Worm (Caenorhabditis elegans) whole organism, mixed stage, embryonic: ENCODE measurements around the gene vit-1.

Experiments used
- blmp-1 ChIP-seq: fragments of 150-350 bp; optimal IDR thresholded peaks from 2 replicates; lab custom pipeline; 2014; ENCODE audit warnings: missing biosample characterization, missing genetic modification characterization
- ceh-39 ChIP-seq: fragments of 150-350 bp; optimal IDR thresholded peaks from 2 replicates; lab custom pipeline; 2014; ENCODE audit warnings: missing biosample characterization, missing genetic modification characterization
- ceh-43 ChIP-seq: fragments of 200-800 bp; sonication (Bioruptor generic); optimal IDR thresholded peaks from 2 replicates; lab custom pipeline; 2018; ENCODE audit warnings: mild to moderate bottlenecking, missing genetic modification characterization, moderate library complexity, missing compliant biosample characterization
- ces-1 ChIP-seq: fragments of 150-350 bp; optimal IDR thresholded peaks from 2 replicates; lab custom pipeline; 2014; ENCODE audit warnings: missing biosample characterization, missing genetic modification reagents, missing genetic modification characterization
- cnd-1 ChIP-seq: fragments of 200-800 bp; sonication (Bioruptor generic); optimal IDR thresholded peaks from 2 replicates; lab custom pipeline; 2018; ENCODE audit warnings: mild to moderate bottlenecking, missing genetic modification characterization, missing compliant biosample characterization
- drap-1 ChIP-seq: fragments of 200-800 bp; sonication (Bioruptor generic); optimal IDR thresholded peaks from 3 replicates; lab custom pipeline; 2018; ENCODE audit warnings: mild to moderate bottlenecking, missing genetic modification characterization, missing compliant biosample characterization
- elt-1 ChIP-seq: sonication (generic microtip); optimal IDR thresholded peaks from 2 replicates; lab custom pipeline; 2017; ENCODE audit warnings: missing genetic modification characterization, mild to moderate bottlenecking, missing compliant biosample characterization, antibody characterized with exemption, moderate library complexity, borderline replicate concordance; ENCODE audit not compliant: insufficient read depth
- elt-3 ChIP-seq: fragments of 150-350 bp; optimal IDR thresholded peaks from 2 replicates; lab custom pipeline; 2014; ENCODE audit warnings: missing biosample characterization, missing genetic modification characterization
- flh-1 ChIP-seq: fragments of 200-800 bp; sonication (Bioruptor generic); optimal IDR thresholded peaks from 2 replicates; lab custom pipeline; 2018; ENCODE audit warnings: mild to moderate bottlenecking, missing genetic modification characterization, moderate library complexity, missing compliant biosample characterization
- ham-2 ChIP-seq: fragments of 200-800 bp; sonication (Bioruptor generic); optimal IDR thresholded peaks from 2 replicates; lab custom pipeline; 2018; ENCODE audit warnings: mild to moderate bottlenecking, missing genetic modification characterization, missing compliant biosample characterization
- hlh-1 ChIP-seq: fragments of 150-350 bp; optimal IDR thresholded peaks from 2 replicates; lab custom pipeline; 2014; ENCODE audit warnings: missing biosample characterization, missing genetic modification reagents, missing genetic modification characterization
- lin-13 ChIP-seq: fragments of 150-350 bp; optimal IDR thresholded peaks from 2 replicates; lab custom pipeline; 2014; ENCODE audit warnings: missing biosample characterization, missing genetic modification characterization
- lin-32 ChIP-seq: fragments of 200-800 bp; sonication (Bioruptor generic); optimal IDR thresholded peaks from 2 replicates; lab custom pipeline; 2018; ENCODE audit warnings: mild to moderate bottlenecking, missing genetic modification characterization, missing compliant biosample characterization
- lsy-2 ChIP-seq: fragments of 150-350 bp; optimal IDR thresholded peaks from 2 replicates; lab custom pipeline; 2014; ENCODE audit warnings: missing biosample characterization, missing genetic modification characterization
- mab-5 ChIP-seq: fragments of 150-350 bp; optimal IDR thresholded peaks from 2 replicates; lab custom pipeline; 2014; ENCODE audit warnings: missing biosample characterization, missing genetic modification characterization
- mep-1 ChIP-seq: fragments of 150-350 bp; optimal IDR thresholded peaks from 2 replicates; lab custom pipeline; 2017; ENCODE audit warnings: missing biosample characterization, missing genetic modification reagents, missing genetic modification characterization, inconsistent platforms
- mls-2 ChIP-seq: sonication (generic microtip); optimal IDR thresholded peaks from 2 replicates; lab custom pipeline; 2016; ENCODE audit warnings: mild to moderate bottlenecking, missing genetic modification characterization, moderate library complexity, missing compliant biosample characterization
- nhr-12 ChIP-seq: fragments of 150-350 bp; optimal IDR thresholded peaks from 2 replicates; lab custom pipeline; 2014; ENCODE audit warnings: missing biosample characterization, missing genetic modification characterization
- nhr-2 ChIP-seq: fragments of 150-350 bp; optimal IDR thresholded peaks from 2 replicates; lab custom pipeline; 2014; ENCODE audit warnings: missing biosample characterization, missing genetic modification characterization
- nhr-237 ChIP-seq: fragments of 150-350 bp; optimal IDR thresholded peaks from 2 replicates; lab custom pipeline; 2014; ENCODE audit warnings: missing biosample characterization, missing genetic modification characterization
- nhr-28 ChIP-seq: fragments of 150-350 bp; optimal IDR thresholded peaks from 2 replicates; lab custom pipeline; 2014; ENCODE audit warnings: missing biosample characterization, missing genetic modification characterization
- nhr-76 ChIP-seq: sonication (generic microtip); optimal IDR thresholded peaks from 2 replicates; lab custom pipeline; 2017; ENCODE audit warnings: missing biosample characterization, missing genetic modification characterization
- snpc-4 ChIP-seq: fragments of 150-350 bp; optimal IDR thresholded peaks from 2 replicates; lab custom pipeline; 2014; ENCODE audit warnings: missing biosample characterization, missing genetic modification characterization
- sptf-1 ChIP-seq: sonication (generic microtip); optimal IDR thresholded peaks from 2 replicates; lab custom pipeline; 2017; ENCODE audit warnings: mild to moderate bottlenecking, missing genetic modification characterization, moderate library complexity, missing compliant biosample characterization
- tbx-8 ChIP-seq: fragments of 200-800 bp; sonication (Bioruptor generic); optimal IDR thresholded peaks from 2 replicates; lab custom pipeline; 2018; ENCODE audit warnings: mild to moderate bottlenecking, missing genetic modification characterization, moderate library complexity, missing compliant biosample characterization
- unc-120 ChIP-seq: sonication (generic microtip); optimal IDR thresholded peaks from 2 replicates; lab custom pipeline; 2017; ENCODE audit warnings: missing genetic modification characterization, missing compliant biosample characterization; ENCODE audit not compliant: poor library complexity, severe bottlenecking
- unc-39 ChIP-seq: fragments of 150-350 bp; optimal IDR thresholded peaks from 2 replicates; lab custom pipeline; 2014; ENCODE audit warnings: missing biosample characterization, missing genetic modification characterization
- unc-62 ChIP-seq: fragments of 150-350 bp; optimal IDR thresholded peaks from 2 replicates; lab custom pipeline; 2014; ENCODE audit warnings: missing biosample characterization, missing genetic modification reagents, missing genetic modification characterization
- ztf-11 ChIP-seq: fragments of 150-350 bp; optimal IDR thresholded peaks from 2 replicates; lab custom pipeline; 2014; ENCODE audit warnings: missing biosample characterization, missing genetic modification characterization

Gene vit-1

ce11 chrX:7712887-7713286, 14.8 kb upstream of the vit-1 start:
- peak; percentile 29 for TF ChIP-seq mep-1 (tag; lab: Kevin White, UChicago)
- no peak for TF ChIP-seq lsy-2
- TF ChIP-seq drap-1, result peak; percentile 5
- TF ChIP-seq nhr-28 (tag; lab: Kevin White, UChicago), result no peak
- peak; percentile 99 for TF ChIP-seq ces-1 (GFP tag; lab: Kevin White, UChicago)
- TF ChIP-seq ceh-43 (GFP tag; lab: Kevin White, UChicago), result peak; percentile 10
- TF ChIP-seq snpc-4 (tag; lab: Kevin White, UChicago), result no peak
- peak; percentile 83 for TF ChIP-seq mls-2 (tag; lab: Kevin White, UChicago)
- TF ChIP-seq nhr-12, result no peak
- TF ChIP-seq sptf-1 (tag; lab: Kevin White, UChicago), result no peak
- TF ChIP-seq flh-1 (GFP tag; lab: Kevin White, UChicago), result no peak
- TF ChIP-seq ham-2 (GFP tag; lab: Kevin White, UChicago), result peak; percentile 63
- peak; percentile 88 for TF ChIP-seq cnd-1 (tag; lab: Kevin White, UChicago)
- peak; percentile 30 for TF ChIP-seq ztf-11 (tag; lab: Kevin White, UChicago)
- TF ChIP-seq hlh-1, result peak; percentile 59
- peak; percentile 66 for TF ChIP-seq lin-32 (GFP tag; lab: Kevin White, UChicago)
- TF ChIP-seq nhr-237 (tag; lab: Kevin White, UChicago), result no peak
- TF ChIP-seq mab-5 (tag; lab: Kevin White, UChicago), result no peak

- TF ChIP-seq mab-5 (tag; lab: Kevin White, UChicago) (peak; percentile 22), unc-62 (GFP tag; lab: Kevin White, UChicago) (peak; percentile 91), elt-1 (tag; lab: Kevin White, UChicago) (no peak), ces-1 (GFP tag; lab: Kevin White, UChicago) (no peak), nhr-237 (tag; lab: Kevin White, UChicago) (no peak), hlh-1 (peak; percentile 82), nhr-76 (no peak), lin-13 (tag; lab: Kevin White, UChicago) (no peak), unc-120 (tag; lab: Kevin White, UChicago) (peak; percentile 69), unc-39 (no peak)
These were observed 12.2 kb upstream of the vit-1 start for ce11 chrX:7715463-7715862.

- TF ChIP-seq blmp-1 (tag; lab: Kevin White, UChicago), result no peak
- no peak for TF ChIP-seq unc-120 (tag; lab: Kevin White, UChicago)
- TF ChIP-seq snpc-4 (tag; lab: Kevin White, UChicago), result no peak
- TF ChIP-seq nhr-2, result no peak
- no peak for TF ChIP-seq ces-1 (GFP tag; lab: Kevin White, UChicago)
- TF ChIP-seq, all 35 proteins: peak for 0
These were observed 8.7 kb upstream of the vit-1 start, which contains the start of gene K09F5.6 for ce11 chrX:7718972-7719371. Gene K09F5.6, plus strand, starts transcription at chrX:7719272.

- no peak for TF ChIP-seq ceh-39
- TF ChIP-seq nhr-76, result no peak
- no peak for TF ChIP-seq drap-1
- no peak for TF ChIP-seq unc-120 (tag; lab: Kevin White, UChicago)
- no peak for TF ChIP-seq ham-2 (GFP tag; lab: Kevin White, UChicago)
- TF ChIP-seq elt-3 (tag; lab: Kevin White, UChicago), result no peak
- TF ChIP-seq ceh-43 (GFP tag; lab: Kevin White, UChicago), result no peak
- no peak for TF ChIP-seq tbx-8 (GFP tag; lab: Kevin White, UChicago)
- no peak for TF ChIP-seq unc-62 (GFP tag; lab: Kevin White, UChicago)
- TF ChIP-seq mab-5 (tag; lab: Kevin White, UChicago), result no peak
These were observed 7.1 kb upstream of the vit-1 start for ce11 chrX:7720565-7720964.

- no peak for TF ChIP-seq hlh-1
- no peak for TF ChIP-seq snpc-4 (tag; lab: Kevin White, UChicago)
- no peak for TF ChIP-seq elt-1 (tag; lab: Kevin White, UChicago)
- no peak for TF ChIP-seq unc-120 (tag; lab: Kevin White, UChicago)
- no peak for TF ChIP-seq nhr-237 (tag; lab: Kevin White, UChicago)
- no peak for TF ChIP-seq nhr-28 (tag; lab: Kevin White, UChicago)
- no peak for TF ChIP-seq tbx-8 (GFP tag; lab: Kevin White, UChicago)
These were observed 3.6 kb upstream of the vit-1 start for ce11 chrX:7724099-7724498.
